Fruit fly (Drosophila melanogaster): ENCODE measurements around the gene drd.
A peak's percentile ranks its signal among the peaks of the same experiment; 100 is the strongest.

DNA sequence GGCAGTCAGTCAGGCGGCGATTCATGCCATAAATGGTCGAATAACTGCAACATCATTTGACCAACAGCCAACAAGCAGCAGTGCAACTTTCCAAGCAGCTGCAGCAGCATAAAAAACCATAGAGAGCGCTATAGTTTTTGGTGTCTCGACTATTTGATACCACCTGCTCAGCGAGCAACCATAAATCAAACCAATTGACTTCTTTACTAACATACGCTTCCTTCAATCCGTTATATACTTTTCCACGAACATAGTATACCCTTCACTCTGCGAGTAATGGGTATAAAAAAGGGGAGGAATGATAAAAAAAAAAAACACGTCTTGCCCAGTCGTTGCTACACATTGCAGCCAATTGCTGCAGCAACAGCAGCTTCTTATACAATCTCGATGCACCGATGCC is 26.5 kb downstream of the drd start:
- no peak for TF ChIP-seq Hr39 (GFP tag; optimal IDR thresholded peaks at IDR 0.05)
- no peak for TF ChIP-seq CG6854 (GFP tag; optimal IDR thresholded peaks at IDR 0.05)
- TF ChIP-seq Smox (GFP tag; optimal IDR thresholded peaks at IDR 0.05), result no peak
- no peak for TF ChIP-seq CG6792 (GFP tag; optimal IDR thresholded peaks at IDR 0.05)
- peak; percentile 47 for TF ChIP-seq CG32006 (GFP tag; optimal IDR thresholded peaks at IDR 0.05)
- no peak for TF ChIP-seq CG34406 (GFP tag; optimal IDR thresholded peaks at IDR 0.05)
- no peak for TF ChIP-seq CG9139 (GFP tag; optimal IDR thresholded peaks at IDR 0.05)
- peak; percentile 62; the same call in 2 of the 3 replicates for TF ChIP-seq eg (GFP tag; IDR thresholded peaks at IDR 0.05)
- TF ChIP-seq fkh (GFP tag; optimal IDR thresholded peaks at IDR 0.05), result no peak
